Worm (Caenorhabditis elegans): ENCODE results near the gene F07E5.9.

F07E5.9 gene

ce11 chrII:2031852-2032251 lies 48.5 kb downstream of the F07E5.9 start, which contains the start of gene bath-5 (continued):
- TF ChIP-seq F37B4.10 (GFP tag; IDR thresholded peaks at IDR 0.05) = no peak

DNA sequence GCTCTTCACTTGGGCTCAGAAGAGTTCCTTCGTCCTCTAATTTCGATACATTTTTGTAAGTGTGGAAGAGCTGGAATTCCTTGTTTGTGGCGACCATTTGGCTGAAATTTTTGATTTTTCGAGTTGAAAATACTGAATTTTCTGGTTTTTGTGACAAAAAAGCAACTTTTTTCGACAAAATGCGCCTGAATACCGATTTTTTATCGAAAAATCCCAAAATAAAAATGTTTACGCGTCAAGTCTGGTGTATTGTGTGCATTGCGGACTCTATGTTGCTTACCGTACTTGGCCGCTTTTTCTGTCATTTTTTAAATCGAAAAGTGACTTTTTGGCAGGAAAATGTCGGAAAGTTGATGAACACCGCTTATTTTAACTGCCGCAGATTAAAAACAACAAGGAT lies 50.0 kb downstream of the F07E5.9 start, which contains the start of gene bath-3:
bath-3 (minus strand) TSS at position 101 of the 400 bp plus-strand sequence.
- TF ChIP-seq Y67H2A.10 (GFP tag; conservative IDR thresholded peaks at IDR 0.05) (no peak), unc-130 (GFP tag; optimal IDR thresholded peaks at IDR 0.05) (no peak), nhr-27 (tag; optimal IDR thresholded peaks at IDR 0.05) (no peak), ztf-26 (tag; optimal IDR thresholded peaks at IDR 0.05) (no peak), B0336.3 (GFP tag; IDR thresholded peaks at IDR 0.05) (no peak), C17E4.6 (GFP tag; IDR thresholded peaks at IDR 0.05) (no peak), lsl-1 (GFP tag; optimal IDR thresholded peaks at IDR 0.05) (peak; percentile 57), athp-1 (tag; optimal IDR thresholded peaks at IDR 0.05) (peak; percentile 15), hlh-26 (GFP tag; conservative IDR thresholded peaks at IDR 0.05) (no peak)

DNA sequence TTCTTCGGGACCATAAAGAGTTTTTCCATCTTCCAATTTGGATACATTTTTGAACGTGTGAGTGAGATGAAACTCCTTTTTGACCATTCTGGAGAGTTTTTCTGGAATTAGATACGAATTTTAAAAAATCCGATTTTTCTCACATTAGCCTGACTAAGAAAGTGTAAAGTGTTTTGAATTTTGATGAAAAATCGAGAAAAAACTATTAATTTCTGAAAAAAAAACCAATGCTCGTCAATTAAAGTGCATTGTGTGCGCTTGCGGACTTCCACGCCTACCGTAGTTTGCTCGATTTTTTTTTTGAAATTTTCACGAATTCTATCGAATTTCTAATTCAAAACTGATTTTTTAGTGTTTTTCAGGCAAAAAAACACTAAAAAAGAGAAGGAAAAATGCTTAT lies 51.6 kb downstream of the F07E5.9 start, which contains the start of gene bath-1:
bath-1 (minus strand) TSS at position 101 of the 400 bp plus-strand sequence.
- TF ChIP-seq lsl-1 (GFP tag; optimal IDR thresholded peaks at IDR 0.05) (peak; percentile 39), hmg-1.2 (GFP tag; IDR thresholded peaks at IDR 0.05) (no peak)

ce11 chrII:2026525-2026924 lies 53.8 kb downstream of the F07E5.9 start, which contains the start of gene bath-21:
bath-21 (minus strand) TSS chrII:2026625.
- no peak for TF ChIP-seq snpc-3.4 (tag; optimal IDR thresholded peaks at IDR 0.05)
- TF ChIP-seq ztf-25 (GFP tag; IDR thresholded peaks at IDR 0.05) = no peak
- TF ChIP-seq cebp-2 (GFP tag; IDR thresholded peaks at IDR 0.05) = no peak
- no peak for TF ChIP-seq lin-26 (GFP tag; IDR thresholded peaks at IDR 0.05)
- no peak for TF ChIP-seq madf-10 (tag; optimal IDR thresholded peaks at IDR 0.05)
- TF ChIP-seq egrh-3 (GFP tag; IDR thresholded peaks at IDR 0.05) = no peak
- TF ChIP-seq tlf-1 (GFP tag; optimal IDR thresholded peaks at IDR 0.05) = no peak
- TF ChIP-seq lin-40 (tag; optimal IDR thresholded peaks at IDR 0.05) = no peak
- no peak for TF ChIP-seq nfya-2 (GFP tag; IDR thresholded peaks at IDR 0.05)
- no peak for TF ChIP-seq C06A6.2 (GFP tag; conservative IDR thresholded peaks at IDR 0.05)
- no peak for TF ChIP-seq bed-2 (GFP tag; IDR thresholded peaks at IDR 0.05)
- TF ChIP-seq snpc-1.3 (tag; optimal IDR thresholded peaks at IDR 0.05; ENCODE audit: insufficient read depth) = no peak
- TF ChIP-seq gei-17 (GFP tag; optimal IDR thresholded peaks at IDR 0.05) = no peak
- no peak for TF ChIP-seq nhr-120 (GFP tag; IDR thresholded peaks at IDR 0.05)
- no peak for TF ChIP-seq ceh-40 (GFP tag; IDR thresholded peaks at IDR 0.05)
